Worm (Caenorhabditis elegans) whole organism, young adult: ENCODE data around the gene T23D5.8.

Experiments used
- T26A5.8 ChIP-seq: sonication (generic microtip); optimal IDR thresholded peaks from 2 replicates; lab custom pipeline; 2016; ENCODE audit warnings: missing genetic modification characterization, missing compliant biosample characterization
- Y53F4B.3 ChIP-seq: fragments of 200-800 bp; sonication (Bioruptor generic); IDR thresholded peaks from 2 replicates; pipeline ENCODE4 v1.3.6; 2022; ENCODE audit warnings: missing genetic modification reagents, missing genetic modification characterization, missing compliant biosample characterization
- Y67H2A.10 ChIP-seq: fragments of 200-800 bp; sonication (Bioruptor generic); conservative IDR thresholded peaks from 2 replicates; pipeline ENCODE4 v1.3.6; 2022; ENCODE audit warnings: missing genetic modification reagents, missing genetic modification characterization, missing compliant biosample characterization
- akir-1 ChIP-seq: fragments of 200-800 bp; sonication (Bioruptor generic); optimal IDR thresholded peaks from 2 replicates; lab custom pipeline; 2018; ENCODE audit warnings: mild to moderate bottlenecking, missing genetic modification characterization, moderate library complexity, missing compliant biosample characterization
- ama-1 ChIP-seq, 3 experiments: fragments of 150-350 bp in 1 of 3; sonication (generic microtip) in 2 of 3; optimal IDR thresholded peaks; 2 replicates each; lab custom pipeline; 2014 to 2018; ENCODE audit warnings: missing biosample characterization in 2 of 3, missing genetic modification characterization in 2 of 3, missing genetic modification reagents in 2 of 3
- atf-7 ChIP-seq: sonication (generic microtip); optimal IDR thresholded peaks from 2 replicates; lab custom pipeline; 2017; ENCODE audit warnings: mild to moderate bottlenecking, missing genetic modification characterization, missing compliant biosample characterization
- athp-1 ChIP-seq: sonication (generic microtip); optimal IDR thresholded peaks from 2 replicates; lab custom pipeline; 2017; ENCODE audit warnings: mild to moderate bottlenecking, missing genetic modification characterization, missing compliant biosample characterization
- attf-6 ChIP-seq: fragments of 200-800 bp; sonication (Bioruptor generic); IDR thresholded peaks from 2 replicates; pipeline ENCODE4 v1.3.6; 2022; ENCODE audit warnings: missing genetic modification reagents, missing genetic modification characterization, missing compliant biosample characterization
- bed-2 ChIP-seq: fragments of 200-800 bp; sonication (Bioruptor generic); IDR thresholded peaks from 2 replicates; pipeline ENCODE4 v1.3.6; 2022; ENCODE audit warnings: missing genetic modification reagents, missing genetic modification characterization, missing compliant biosample characterization
- ceh-79 ChIP-seq: sonication (generic microtip); optimal IDR thresholded peaks from 2 replicates; lab custom pipeline; 2017; ENCODE audit warnings: mild to moderate bottlenecking, missing genetic modification characterization, missing compliant biosample characterization
- dox-1 ChIP-seq: fragments of 200-800 bp; sonication (Bioruptor generic); IDR thresholded peaks from 2 replicates; pipeline ENCODE4 v1.3.6; 2022; ENCODE audit warnings: missing genetic modification reagents, missing genetic modification characterization, missing compliant biosample characterization
- dpff-1 ChIP-seq: sonication (generic microtip); optimal IDR thresholded peaks from 2 replicates; lab custom pipeline; 2017; ENCODE audit warnings: mild to moderate bottlenecking, missing genetic modification characterization, missing compliant biosample characterization
- dpl-1 ChIP-seq: fragments of 150-350 bp; optimal IDR thresholded peaks from 2 replicates; lab custom pipeline; 2014; ENCODE audit warnings: missing biosample characterization, missing genetic modification reagents, missing genetic modification characterization
- hrde-1 ChIP-seq: sonication (generic microtip); optimal IDR thresholded peaks from 2 replicates; lab custom pipeline; 2016; ENCODE audit warnings: missing genetic modification characterization, mild to moderate bottlenecking, missing compliant biosample characterization, moderate library complexity, missing genotype, missing genetic modification reagents, borderline replicate concordance
- lin-26 ChIP-seq: fragments of 200-800 bp; sonication (Bioruptor generic); IDR thresholded peaks from 2 replicates; pipeline ENCODE4 v1.3.6; 2022; ENCODE audit warnings: missing genetic modification reagents, missing genetic modification characterization, missing compliant biosample characterization
- lsl-1 ChIP-seq: fragments of 200-800 bp; sonication (Bioruptor generic); optimal IDR thresholded peaks from 2 replicates; lab custom pipeline; 2018; ENCODE audit warnings: mild to moderate bottlenecking, missing genetic modification characterization, moderate library complexity, missing compliant biosample characterization
- lsy-27 ChIP-seq: sonication (generic microtip); optimal IDR thresholded peaks from 2 replicates; lab custom pipeline; 2017; ENCODE audit warnings: missing genetic modification characterization, mild to moderate bottlenecking, missing compliant biosample characterization, antibody characterized with exemption, missing genotype, borderline replicate concordance; ENCODE audit not compliant: insufficient read depth
- madf-3 ChIP-seq: fragments of 200-800 bp; sonication (Bioruptor generic); IDR thresholded peaks from 2 replicates; pipeline ENCODE4 v1.3.6; 2022; ENCODE audit warnings: missing genetic modification reagents, missing genetic modification characterization, missing compliant biosample characterization
- madf-8 ChIP-seq: fragments of 200-800 bp; sonication (Bioruptor generic); conservative IDR thresholded peaks from 2 replicates; pipeline ENCODE4 v1.3.6; 2022; ENCODE audit warnings: missing genetic modification reagents, missing genetic modification characterization, missing compliant biosample characterization
- mcd-1 ChIP-seq: fragments of 200-800 bp; sonication (Bioruptor generic); IDR thresholded peaks from 2 replicates; pipeline ENCODE4 v1.3.6; 2022; ENCODE audit warnings: missing genetic modification reagents, missing genetic modification characterization, missing compliant biosample characterization
- mel-28 ChIP-seq: sonication (generic microtip); optimal IDR thresholded peaks from 2 replicates; lab custom pipeline; 2016; ENCODE audit warnings: borderline replicate concordance, mild to moderate bottlenecking, missing genetic modification characterization, missing compliant biosample characterization
- nfya-2 ChIP-seq: fragments of 200-800 bp; sonication (Bioruptor generic); IDR thresholded peaks from 2 replicates; pipeline ENCODE4 v1.3.6; 2022; ENCODE audit warnings: missing genetic modification reagents, missing genetic modification characterization, missing compliant biosample characterization
- nhr-120 ChIP-seq: fragments of 200-800 bp; sonication (Bioruptor generic); IDR thresholded peaks from 2 replicates; pipeline ENCODE4 v1.3.6; 2022; ENCODE audit warnings: missing genetic modification characterization, missing compliant biosample characterization
- nhr-179 ChIP-seq: sonication (generic microtip); optimal IDR thresholded peaks from 2 replicates; lab custom pipeline; 2016; ENCODE audit warnings: mild to moderate bottlenecking, missing genetic modification characterization, missing compliant biosample characterization
- nhr-80 ChIP-seq: sonication (generic microtip); optimal IDR thresholded peaks from 2 replicates; lab custom pipeline; 2016; ENCODE audit warnings: missing genetic modification characterization, missing compliant biosample characterization
- rcor-1 ChIP-seq: fragments of 200-800 bp; sonication (Bioruptor generic); IDR thresholded peaks from 2 replicates; pipeline ENCODE4 v1.3.6; 2022; ENCODE audit warnings: missing genetic modification reagents, missing genetic modification characterization, missing compliant biosample characterization
- tbp1 ChIP-seq: fragments of 200-800 bp; sonication (Bioruptor generic); optimal IDR thresholded peaks from 2 replicates; lab custom pipeline; 2018; ENCODE audit warnings: mild to moderate bottlenecking, missing genetic modification characterization, missing compliant biosample characterization
- tbx-9 ChIP-seq: sonication (generic microtip); optimal IDR thresholded peaks from 2 replicates; lab custom pipeline; 2016; ENCODE audit warnings: borderline replicate concordance, missing genetic modification characterization, inconsistent platforms, missing compliant biosample characterization
- xnd-1 ChIP-seq: sonication (generic microtip); optimal IDR thresholded peaks from 2 replicates; lab custom pipeline; 2016; ENCODE audit warnings: missing genotype, missing genetic modification reagents, missing genetic modification characterization, missing compliant biosample characterization
- ztf-18 ChIP-seq: sonication (generic microtip); optimal IDR thresholded peaks from 2 replicates; lab custom pipeline; 2016; ENCODE audit warnings: missing genotype, mild to moderate bottlenecking, missing genetic modification characterization, missing compliant biosample characterization
- ztf-25 ChIP-seq: fragments of 200-800 bp; sonication (Bioruptor generic); IDR thresholded peaks from 2 replicates; pipeline ENCODE4 v1.3.6; 2022; ENCODE audit warnings: missing genetic modification reagents, missing genetic modification characterization, missing compliant biosample characterization
- ztf-3 ChIP-seq: fragments of 200-800 bp; sonication (Bioruptor generic); optimal IDR thresholded peaks from 2 replicates; lab custom pipeline; 2018; ENCODE audit warnings: mild to moderate bottlenecking, missing genetic modification characterization, missing compliant biosample characterization

Gene T23D5.8

ce11 chrV:15792409-15792808 lies 44.2 kb upstream of the T23D5.8 start, which contains the start of gene T26E4.4:
Gene T26E4.4, minus strand, starts transcription at chrV:15792509.
- no peak for TF ChIP-seq madf-8 (GFP tag; lab: Robert Waterston, UW)

ce11 chrV:15782494-15782893 lies 34.3 kb upstream of the T23D5.8 start, which contains the start of gene T26E4.3:
Gene T26E4.3, plus strand, starts transcription at chrV:15782794.
- no peak for TF ChIP-seq lin-26 (GFP tag; lab: Robert Waterston, UW)
- no peak for TF ChIP-seq nfya-2 (GFP tag; lab: Robert Waterston, UW)
- no peak for TF ChIP-seq attf-6 (GFP tag; lab: Robert Waterston, UW)
- no peak for TF ChIP-seq rcor-1
- TF ChIP-seq Y53F4B.3 (GFP tag; lab: Robert Waterston, UW), result no peak
- TF ChIP-seq xnd-1 (tag; lab: Kevin White, UChicago), result no peak
- TF ChIP-seq lsy-27 (tag; lab: Kevin White, UChicago), result no peak
- no peak for TF ChIP-seq mel-28 (tag; lab: Kevin White, UChicago)
- no peak for TF ChIP-seq ceh-79 (tag; lab: Kevin White, UChicago)

- no peak for TF ChIP-seq dox-1 (GFP tag; lab: Robert Waterston, UW)
- TF ChIP-seq athp-1 (tag; lab: Kevin White, UChicago), result no peak
- no peak for TF ChIP-seq ztf-18 (tag; lab: Kevin White, UChicago)
- TF ChIP-seq akir-1 (GFP tag; lab: Kevin White, UChicago), result no peak
These were observed 32.8 kb upstream of the T23D5.8 start, which contains the start of gene T26E4.2 for ce11 chrV:15781086-15781485. Gene T26E4.2, plus strand, starts transcription at chrV:15781386.

- TF ChIP-seq nhr-179, result no peak
These were observed 31.0 kb upstream of the T23D5.8 start, which contains the start of the genes nhr-285 and irld-52 for ce11 chrV:15779128-15779729. Gene nhr-285, minus strand, starts transcription at chrV:15779228. Gene irld-52, plus strand, starts transcription at chrV:15779679.

- no peak for TF ChIP-seq ama-1 (optimal IDR thresholded peaks at IDR 0.05; lab: Kevin White, UChicago)
- TF ChIP-seq ama-1 (GFP tag; optimal IDR thresholded peaks at IDR 0.05; lab: Kevin White, UChicago), result no peak
- TF ChIP-seq ztf-3, result no peak
- no peak for TF ChIP-seq madf-3 (GFP tag; lab: Robert Waterston, UW)
- no peak for TF ChIP-seq tbp1 (GFP tag; lab: Kevin White, UChicago)
- no peak for TF ChIP-seq nhr-120 (GFP tag; lab: Robert Waterston, UW)
- no peak for TF ChIP-seq atf-7 (tag; lab: Kevin White, UChicago)
- no peak for TF ChIP-seq dpl-1 (GFP tag; lab: Kevin White, UChicago)
- no peak for TF ChIP-seq dpff-1 (tag; lab: Kevin White, UChicago)
- TF ChIP-seq bed-2 (GFP tag; lab: Robert Waterston, UW), result no peak
- TF ChIP-seq hrde-1 (tag; lab: Kevin White, UChicago), result no peak
- TF ChIP-seq madf-8 (GFP tag; lab: Robert Waterston, UW), result no peak
- no peak for TF ChIP-seq mcd-1 (GFP tag; lab: Robert Waterston, UW)
- TF ChIP-seq tbx-9 (tag; lab: Kevin White, UChicago), result no peak
- no peak for TF ChIP-seq T26A5.8 (tag; lab: Kevin White, UChicago)
- no peak for TF ChIP-seq attf-6 (GFP tag; lab: Robert Waterston, UW)
- no peak for TF ChIP-seq nhr-80 (tag; lab: Kevin White, UChicago)
- TF ChIP-seq ztf-25, result no peak
- no peak for TF ChIP-seq ztf-18 (tag; lab: Kevin White, UChicago)
- TF ChIP-seq lsl-1 (GFP tag; lab: Kevin White, UChicago), result no peak
- no peak for TF ChIP-seq Y67H2A.10 (GFP tag; lab: Robert Waterston, UW)
These were observed 28.4 kb upstream of the T23D5.8 start, which contains the start of gene nhr-283 for ce11 chrV:15776651-15777050. Gene nhr-283, minus strand, starts transcription at chrV:15776751.
